Fruit fly (Drosophila melanogaster): Measurements from ENCODE around the gene Nepl11.

DNA sequence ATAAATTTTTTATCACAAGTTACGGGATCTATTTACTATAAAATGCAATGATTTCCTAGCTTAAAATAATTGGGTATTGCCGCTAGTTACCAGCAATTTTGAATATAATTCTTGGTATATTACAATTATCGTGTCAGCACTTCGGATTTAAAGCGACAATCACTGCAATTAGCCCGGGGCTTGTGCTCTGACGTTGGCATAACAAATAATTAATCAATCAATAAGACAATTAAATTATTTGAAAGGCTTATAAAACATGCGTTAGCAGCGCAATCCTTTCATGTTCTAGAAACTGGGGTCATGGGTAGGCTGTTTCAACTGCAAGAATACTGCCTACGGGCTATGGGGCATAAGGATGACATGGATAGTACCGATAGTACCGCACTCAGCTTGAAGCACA lies 38.0 kb downstream of the Nepl11 start, which contains the start of gene Or82a:
- TF ChIP-seq Eip75B (GFP tag; optimal IDR thresholded peaks at IDR 0.05) (no peak), fd59A (GFP tag; optimal IDR thresholded peaks at IDR 0.05) (no peak), CG32006 (GFP tag; optimal IDR thresholded peaks at IDR 0.05) (no peak)
